Fruit fly (Drosophila melanogaster): ENCODE data around the gene dgrn.

Gene dgrn

DNA sequence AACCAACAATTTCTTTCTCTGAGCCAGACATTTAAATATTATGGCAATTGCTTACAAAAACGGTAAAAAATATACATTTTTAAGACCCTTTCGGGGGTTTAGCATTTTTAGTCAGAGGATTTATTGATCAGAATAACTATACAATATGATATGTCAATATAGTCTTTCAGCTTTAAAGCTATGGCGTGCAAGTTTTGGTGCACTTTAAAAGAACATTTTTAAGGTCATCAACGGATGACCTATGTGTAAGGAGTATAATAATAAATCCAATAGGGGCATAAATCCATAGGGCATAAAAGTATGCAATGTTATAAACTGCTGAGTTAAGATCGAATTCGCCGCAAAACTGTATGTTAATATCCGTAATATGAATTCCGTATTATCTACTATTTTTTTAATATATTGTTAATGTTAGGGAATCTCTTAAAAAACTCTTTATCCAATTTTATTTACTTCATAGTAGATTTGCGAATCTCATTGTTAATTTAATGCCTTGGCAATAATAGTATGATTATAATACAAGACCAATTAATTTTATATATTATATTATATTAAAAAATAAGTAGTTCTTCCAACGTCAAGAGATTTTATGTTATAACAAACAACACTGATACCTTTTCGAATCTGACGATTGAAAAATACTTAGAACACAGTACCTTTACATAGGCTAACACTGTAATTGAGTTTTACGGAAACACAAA, 22.3 kb downstream of the dgrn start, which contains the start of gene CG14676:
Gene CG14676 (plus strand): TSS at position 651 of the 701 bp plus-strand sequence.
- TF ChIP-seq usp (GFP tag; optimal IDR thresholded peaks at IDR 0.05): no peak
- TF ChIP-seq psq (optimal IDR thresholded peaks at IDR 0.05): no peak
- TF ChIP-seq EcR (GFP tag; optimal IDR thresholded peaks at IDR 0.05): no peak
- TF ChIP-seq CG8478 (optimal IDR thresholded peaks at IDR 0.05): no peak
- no peak for TF ChIP-seq Dll (optimal IDR thresholded peaks at IDR 0.05)
- TF ChIP-seq pan (optimal IDR thresholded peaks at IDR 0.05): no peak

DNA sequence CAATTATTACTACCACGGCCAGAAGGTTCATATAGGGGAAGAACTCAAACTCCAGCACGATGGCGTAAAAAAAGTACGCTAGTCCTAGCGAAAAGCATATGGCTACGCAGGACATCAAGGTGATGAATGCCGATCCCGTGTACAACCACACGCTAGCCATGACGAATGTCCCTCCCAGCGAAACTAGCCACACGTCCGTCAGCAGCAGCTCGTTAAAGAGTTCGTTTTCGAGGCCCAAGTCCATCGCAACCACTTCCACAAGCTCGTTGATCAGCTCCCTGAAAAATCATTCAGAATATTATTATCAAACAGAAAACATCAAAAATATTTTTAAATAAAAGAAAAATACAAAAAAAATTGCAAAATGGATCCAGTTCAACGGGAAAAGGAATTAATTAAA, 28.6 kb downstream of the dgrn start, which contains the start of gene CG34287:
Gene CG34287 (plus strand): TSS at position 301 of the 400 bp plus-strand sequence.
- TF ChIP-seq CG8478 (optimal IDR thresholded peaks at IDR 0.05) (no peak), pan (optimal IDR thresholded peaks at IDR 0.05) (no peak), psq (optimal IDR thresholded peaks at IDR 0.05) (no peak), EcR (GFP tag; optimal IDR thresholded peaks at IDR 0.05) (no peak), usp (GFP tag; optimal IDR thresholded peaks at IDR 0.05) (no peak), Dll (optimal IDR thresholded peaks at IDR 0.05) (no peak)

- no peak for TF ChIP-seq pan (optimal IDR thresholded peaks at IDR 0.05)
- TF ChIP-seq Dll (optimal IDR thresholded peaks at IDR 0.05): no peak
- no peak for TF ChIP-seq CG8478 (optimal IDR thresholded peaks at IDR 0.05)
- no peak for TF ChIP-seq usp (GFP tag; optimal IDR thresholded peaks at IDR 0.05)
- no peak for TF ChIP-seq psq (optimal IDR thresholded peaks at IDR 0.05)
- no peak for TF ChIP-seq EcR (GFP tag; optimal IDR thresholded peaks at IDR 0.05)
Measured at dm6 chr3R:5856215-5856614, 31.8 kb downstream of the dgrn start, which contains the start of the genes disp and ECSIT. TSS of gene disp (minus strand) at chr3R:5856311. TSS of gene ECSIT (plus strand) at chr3R:5856585.

- TF ChIP-seq Dll (optimal IDR thresholded peaks at IDR 0.05) (no peak), usp (GFP tag; optimal IDR thresholded peaks at IDR 0.05) (no peak), CG8478 (optimal IDR thresholded peaks at IDR 0.05) (no peak), EcR (GFP tag; optimal IDR thresholded peaks at IDR 0.05) (no peak), pan (optimal IDR thresholded peaks at IDR 0.05) (no peak), psq (optimal IDR thresholded peaks at IDR 0.05) (no peak)
Measured at dm6 chr3R:5860736-5861217, 36.4 kb downstream of the dgrn start.

DNA sequence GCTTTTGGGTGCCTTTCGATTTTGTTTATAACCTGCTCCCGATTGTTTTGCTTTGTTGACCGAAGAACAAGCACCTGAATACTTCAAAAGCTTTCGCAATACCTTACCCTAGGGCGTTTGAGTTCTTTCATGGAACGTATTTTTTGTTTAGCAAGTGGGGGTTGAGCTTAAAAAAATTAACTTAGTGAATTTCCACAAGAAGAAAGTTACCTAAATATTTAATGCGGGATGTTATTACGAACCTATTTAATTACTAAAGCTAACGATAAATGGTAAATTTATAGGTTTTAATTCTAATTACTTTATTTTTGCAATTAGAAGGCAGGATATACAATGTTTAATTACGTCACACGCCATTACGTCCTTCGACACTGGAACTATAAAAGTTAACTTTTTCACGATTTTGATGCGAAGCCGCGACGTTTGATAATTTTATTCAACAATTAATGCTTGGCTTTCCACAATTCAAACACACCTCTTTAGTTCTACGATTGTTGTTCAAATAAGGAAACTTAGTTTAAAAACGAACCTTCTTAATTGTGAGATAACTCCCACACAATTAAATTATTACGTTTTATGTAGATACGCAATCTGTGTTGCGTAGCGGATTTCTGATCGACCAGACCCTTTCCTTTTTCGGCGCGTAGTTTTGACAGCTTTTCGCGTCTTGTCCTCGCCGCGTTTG, 36.9 kb downstream of the dgrn start:
- no peak for TF ChIP-seq usp (GFP tag; optimal IDR thresholded peaks at IDR 0.05)
- no peak for TF ChIP-seq pan (optimal IDR thresholded peaks at IDR 0.05)
- no peak for TF ChIP-seq Dll (optimal IDR thresholded peaks at IDR 0.05)
- no peak for TF ChIP-seq CG8478 (optimal IDR thresholded peaks at IDR 0.05)
- TF ChIP-seq psq (optimal IDR thresholded peaks at IDR 0.05): no peak
- TF ChIP-seq EcR (GFP tag; optimal IDR thresholded peaks at IDR 0.05): no peak

- TF ChIP-seq Dll (optimal IDR thresholded peaks at IDR 0.05) (no peak), EcR (GFP tag; optimal IDR thresholded peaks at IDR 0.05) (no peak), usp (GFP tag; optimal IDR thresholded peaks at IDR 0.05) (no peak), pan (optimal IDR thresholded peaks at IDR 0.05) (no peak), psq (optimal IDR thresholded peaks at IDR 0.05) (no peak), CG8478 (optimal IDR thresholded peaks at IDR 0.05) (no peak)
Measured at dm6 chr3R:5862032-5862641, 37.7 kb downstream of the dgrn start, which contains the start of gene CG2017. TSS of gene CG2017 (minus strand) at chr3R:5862405.

dm6 chr3R:5871393-5871792, 47.0 kb downstream of the dgrn start:
- TF ChIP-seq usp (GFP tag; optimal IDR thresholded peaks at IDR 0.05) (no peak), Dll (optimal IDR thresholded peaks at IDR 0.05) (no peak), CG8478 (optimal IDR thresholded peaks at IDR 0.05) (no peak), EcR (GFP tag; optimal IDR thresholded peaks at IDR 0.05) (no peak)
